Worm (Caenorhabditis elegans): Measurements from ENCODE around the gene mig-32.

The mig-32 gene

ce11 chrIV:12086498-12086897, 5.5 kb downstream of the mig-32 start (continued):
- TF ChIP-seq ets-4 (GFP tag; optimal IDR thresholded peaks at IDR 0.05) = peak; percentile 66
- TF ChIP-seq lin-35 (GFP tag; optimal IDR thresholded peaks at IDR 0.05) = peak in 2 of 3 experiments; percentile 4 to 13
- TF ChIP-seq Y56A3A.18 (GFP tag; IDR thresholded peaks at IDR 0.05) = peak; percentile 86
- peak; percentile 67 to 92 for TF ChIP-seq rec-8 (tag; optimal IDR thresholded peaks at IDR 0.05)
- TF ChIP-seq xnd-1 (tag; optimal IDR thresholded peaks at IDR 0.05) = peak; percentile 36
- TF ChIP-seq ztf-18 (tag; optimal IDR thresholded peaks at IDR 0.05) = peak; percentile 79

ce11 chrIV:12085120-12085519, 6.9 kb downstream of the mig-32 start, which contains the start of gene rbm-34:
rbm-34 (plus strand) TSS chrIV:12085420.
- TF ChIP-seq hmg-20 (GFP tag; IDR thresholded peaks at IDR 0.05) = no peak

ce11 chrIV:12084587-12084986, 7.4 kb downstream of the mig-32 start:
- TF ChIP-seq hrde-1 (tag; optimal IDR thresholded peaks at IDR 0.05; ENCODE audit: borderline replicate concordance) (peak; percentile 65), F22D6.2 (tag; optimal IDR thresholded peaks at IDR 0.05) (no peak), let-526 (GFP tag; IDR thresholded peaks at IDR 0.05) (no peak), C06A6.2 (GFP tag; conservative IDR thresholded peaks at IDR 0.05) (no peak), dox-1 (GFP tag; IDR thresholded peaks at IDR 0.05) (peak; percentile 20; the same call in 1 of the 2 replicates), F10E7.11 (tag; optimal IDR thresholded peaks at IDR 0.05) (no peak)

ce11 chrIV:12084178-12084577, 7.8 kb downstream of the mig-32 start, which contains the start of gene repo-1:
repo-1 (plus strand) TSS chrIV:12084478.
- TF ChIP-seq F37B4.10 (GFP tag; IDR thresholded peaks at IDR 0.05) = no peak
- TF ChIP-seq F49E8.2 (tag; optimal IDR thresholded peaks at IDR 0.05; ENCODE audit: insufficient read depth) = no peak
- TF ChIP-seq Y53G8AR.9 (GFP tag; conservative IDR thresholded peaks at IDR 0.05) = 0 out of 2 replicates have a peak, but pooled peaks have one; percentile 27
- TF ChIP-seq xnd-1 (tag; optimal IDR thresholded peaks at IDR 0.05) = no peak
- TF ChIP-seq hmg-20 (GFP tag; IDR thresholded peaks at IDR 0.05) = no peak
- no peak for TF ChIP-seq akir-1 (GFP tag; optimal IDR thresholded peaks at IDR 0.05)

ce11 chrIV:12080807-12081206, 11.2 kb downstream of the mig-32 start:
- TF ChIP-seq lin-26 (GFP tag; IDR thresholded peaks at IDR 0.05) (no peak), dox-1 (GFP tag; IDR thresholded peaks at IDR 0.05) (no peak)

ce11 chrIV:12078907-12079523, 13.0 kb downstream of the mig-32 start, which contains the start of gene lex-1:
lex-1 (plus strand) TSS chrIV:12079473.
- TF ChIP-seq ceh-79 (tag; optimal IDR thresholded peaks at IDR 0.05) (no peak), F49E8.2 (tag; optimal IDR thresholded peaks at IDR 0.05; ENCODE audit: insufficient read depth) (no peak), nhr-27 (tag; optimal IDR thresholded peaks at IDR 0.05) (no peak), ceh-100 (GFP tag; IDR thresholded peaks at IDR 0.05) (no peak), ztf-18 (tag; optimal IDR thresholded peaks at IDR 0.05) (no peak), rpc-1 (optimal IDR thresholded peaks at IDR 0.05) (no peak), rpc-1 (tag; optimal IDR thresholded peaks at IDR 0.05) (no peak), nhr-120 (GFP tag; IDR thresholded peaks at IDR 0.05) (no peak), somi-1 (GFP tag; optimal IDR thresholded peaks at IDR 0.05) (no peak), zim-3 (tag; optimal IDR thresholded peaks at IDR 0.05) (no peak), mcd-1 (GFP tag; IDR thresholded peaks at IDR 0.05) (peak; percentile 71), K12H6.12 (tag; optimal IDR thresholded peaks at IDR 0.05) (no peak), lin-54 (GFP tag; optimal IDR thresholded peaks at IDR 0.05) (peak; percentile 26), attf-3 (GFP tag; conservative IDR thresholded peaks at IDR 0.05) (no peak), lin-35 (GFP tag; optimal IDR thresholded peaks at IDR 0.05) (peak in 1 of 3 experiments; percentile 21), attf-5 (GFP tag; optimal IDR thresholded peaks at IDR 0.05) (peak; percentile 61)
